Worm (Caenorhabditis elegans) whole organism, L4 larva: ENCODE results near the gene esyt-2.

Experiments used
- F26F4.8 ChIP-seq: fragments of 200-800 bp; sonication (Bioruptor generic); conservative IDR thresholded peaks from 2 replicates; pipeline ENCODE4 v1.3.6; 2022; ENCODE audit warnings: missing genetic modification characterization, missing compliant biosample characterization
- F44E2.7 ChIP-seq: fragments of 200-800 bp; sonication (Bioruptor generic); IDR thresholded peaks from 2 replicates; pipeline ENCODE4 v2.1.2; 2022; ENCODE audit warnings: missing genetic modification characterization, missing compliant biosample characterization
- F49E8.2 ChIP-seq: sonication (generic microtip); optimal IDR thresholded peaks from 2 replicates; lab custom pipeline; 2016; ENCODE audit warnings: missing compliant biosample characterization, mild to moderate bottlenecking, missing genetic modification characterization, borderline replicate concordance
- T20F7.1 ChIP-seq: fragments of 200-800 bp; sonication (Bioruptor generic); optimal IDR thresholded peaks from 2 replicates; lab custom pipeline; 2018; ENCODE audit warnings: mild to moderate bottlenecking, missing genetic modification characterization, missing compliant biosample characterization
- Y105C5A.15 ChIP-seq: fragments of 200-800 bp; sonication (Bioruptor generic); IDR thresholded peaks from 2 replicates; pipeline ENCODE4 v1.3.6; 2022; ENCODE audit warnings: missing genetic modification characterization, missing compliant biosample characterization
- aha-1 ChIP-seq: fragments of 150-350 bp; peaks from one replicate; lab custom pipeline; 2014; ENCODE audit warnings: missing biosample characterization, missing genetic modification characterization
- ama-1 ChIP-seq: fragments of 150-350 bp; optimal IDR thresholded peaks from 2 replicates; lab custom pipeline; 2014; ENCODE audit warnings: inconsistent platforms, mixed read lengths
- arid-1 ChIP-seq: fragments of 200-800 bp; sonication (Bioruptor generic); conservative IDR thresholded peaks from 2 replicates; pipeline ENCODE4 v1.3.6; 2022; ENCODE audit warnings: missing genetic modification reagents, missing genetic modification characterization, missing compliant biosample characterization
- attf-4 ChIP-seq: sonication (generic microtip); optimal IDR thresholded peaks from 3 replicates; lab custom pipeline; 2017; ENCODE audit warnings: missing biosample characterization, missing genetic modification characterization
- ceh-20 ChIP-seq: fragments of 200-800 bp; sonication (Bioruptor generic); IDR thresholded peaks from 2 replicates; pipeline ENCODE4 v1.3.6; 2022; ENCODE audit warnings: missing genetic modification reagents, missing genetic modification characterization, missing compliant biosample characterization
- ceh-82 ChIP-seq: sonication (generic microtip); optimal IDR thresholded peaks from 2 replicates; lab custom pipeline; 2017; ENCODE audit warnings: missing biosample characterization, missing genetic modification characterization
- ces-1 ChIP-seq: fragments of 150-350 bp; sonication (generic microtip); optimal IDR thresholded peaks from 4 replicates; lab custom pipeline; 2014; ENCODE audit warnings: missing biosample characterization, missing genetic modification reagents, missing genetic modification characterization
- daf-16 ChIP-seq, 3 experiments: sonication (generic microtip); optimal IDR thresholded peaks; 2 replicates each; lab custom pipeline; 2016 to 2017; ENCODE audit warnings: missing genetic modification characterization in 3 of 3, missing genetic modification reagents in 3 of 3, mild to moderate bottlenecking in 2 of 3, missing compliant biosample characterization in 2 of 3, missing biosample characterization in 1 of 3, moderate library complexity in 1 of 3
- dmd-6 ChIP-seq: fragments of 200-800 bp; sonication (Bioruptor generic); IDR thresholded peaks from 2 replicates; pipeline ENCODE4 v1.3.6; 2022; ENCODE audit warnings: missing genetic modification reagents, missing genetic modification characterization, missing compliant biosample characterization
- dve-1 ChIP-seq: sonication (generic microtip); optimal IDR thresholded peaks from 2 replicates; lab custom pipeline; 2017; ENCODE audit warnings: antibody characterized with exemption, mild to moderate bottlenecking, missing genetic modification characterization, missing compliant biosample characterization; ENCODE audit not compliant: insufficient read depth
- egl-27 ChIP-seq: sonication (generic microtip); optimal IDR thresholded peaks from 3 replicates; lab custom pipeline; 2017; ENCODE audit warnings: missing biosample characterization, missing genetic modification reagents, missing genetic modification characterization
- egl-43 ChIP-seq: fragments of 200-800 bp; sonication (Bioruptor generic); IDR thresholded peaks from 2 replicates; pipeline ENCODE4 v1.3.6; 2022; ENCODE audit warnings: missing genetic modification reagents, missing genetic modification characterization, missing compliant biosample characterization
- hif-1 ChIP-seq, 2 experiments: sonication (generic microtip); optimal IDR thresholded peaks; 2 replicates each; lab custom pipeline; 2016 to 2017; ENCODE audit warnings: missing compliant biosample characterization in 2 of 2, missing genetic modification characterization in 2 of 2, missing genetic modification reagents in 2 of 2, missing genotype in 2 of 2, mild to moderate bottlenecking in 1 of 2
- lin-29 ChIP-seq: fragments of 200-800 bp; sonication (Bioruptor generic); IDR thresholded peaks from 2 replicates; pipeline ENCODE4 v1.3.6; 2022; ENCODE audit warnings: missing genetic modification reagents, missing genetic modification characterization, missing compliant biosample characterization
- mdl-1 ChIP-seq, 2 experiments: fragments of 150-350 bp in 1 of 2; sonication (generic microtip) in 1 of 2; optimal IDR thresholded peaks; 2 replicates each; lab custom pipeline; 2014 to 2017; ENCODE audit warnings: missing biosample characterization in 2 of 2, missing genetic modification characterization in 2 of 2
- mdt-29 ChIP-seq: fragments of 200-800 bp; sonication (Bioruptor generic); IDR thresholded peaks from 2 replicates; pipeline ENCODE4 v1.3.6; 2022; ENCODE audit warnings: missing genetic modification reagents, missing genetic modification characterization, missing compliant biosample characterization
- mxl-3 ChIP-seq: fragments of 200-800 bp; sonication (Bioruptor generic); optimal IDR thresholded peaks from 2 replicates; lab custom pipeline; 2018; ENCODE audit warnings: mild to moderate bottlenecking, missing genetic modification characterization, missing compliant biosample characterization
- nhr-10 ChIP-seq: fragments of 150-350 bp; optimal IDR thresholded peaks from 2 replicates; lab custom pipeline; 2014; ENCODE audit warnings: missing biosample characterization, missing genetic modification characterization
- nhr-102 ChIP-seq: sonication (generic microtip); optimal IDR thresholded peaks from 2 replicates; lab custom pipeline; 2016; ENCODE audit warnings: mild to moderate bottlenecking, missing genetic modification characterization, moderate library complexity, missing compliant biosample characterization
- nhr-111 ChIP-seq: fragments of 200-800 bp; sonication (Bioruptor generic); optimal IDR thresholded peaks from 2 replicates; lab custom pipeline; 2018; ENCODE audit warnings: mild to moderate bottlenecking, missing genetic modification characterization, missing compliant biosample characterization
- nhr-28 ChIP-seq: fragments of 150-350 bp; optimal IDR thresholded peaks from 2 replicates; lab custom pipeline; 2014; ENCODE audit warnings: missing biosample characterization, missing genetic modification characterization
- nhr-41 ChIP-seq: fragments of 200-800 bp; sonication (Bioruptor generic); IDR thresholded peaks from 2 replicates; pipeline ENCODE4 v1.3.6; 2022; ENCODE audit warnings: missing genetic modification reagents, missing genetic modification characterization, missing compliant biosample characterization
- nhr-42 ChIP-seq: fragments of 200-800 bp; sonication (Bioruptor generic); IDR thresholded peaks from 2 replicates; pipeline ENCODE4 v1.3.6; 2022; ENCODE audit warnings: missing genetic modification characterization, missing compliant biosample characterization
- nhr-48 ChIP-seq: sonication (generic microtip); optimal IDR thresholded peaks from 2 replicates; lab custom pipeline; 2016; ENCODE audit warnings: mild to moderate bottlenecking, missing genetic modification characterization, missing compliant biosample characterization
- nhr-77 ChIP-seq: fragments of 150-350 bp; optimal IDR thresholded peaks from 2 replicates; lab custom pipeline; 2014; ENCODE audit warnings: missing biosample characterization, missing genetic modification characterization
- php-3 ChIP-seq: fragments of 200-800 bp; sonication (Bioruptor generic); IDR thresholded peaks from 2 replicates; pipeline ENCODE4 v1.3.6; 2022; ENCODE audit warnings: missing genetic modification reagents, missing genetic modification characterization, missing compliant biosample characterization
- rbr-2 ChIP-seq: sonication (generic microtip); optimal IDR thresholded peaks from 2 replicates; lab custom pipeline; 2016; ENCODE audit warnings: missing genotype, missing genetic modification characterization, missing compliant biosample characterization
- set-16 ChIP-seq: fragments of 200-800 bp; sonication (Bioruptor generic); IDR thresholded peaks from 2 replicates; pipeline ENCODE4 v1.3.6; 2022; ENCODE audit warnings: missing genetic modification reagents, missing genetic modification characterization, missing compliant biosample characterization
- skn-1 ChIP-seq: fragments of 150-350 bp; optimal IDR thresholded peaks from 2 replicates; lab custom pipeline; 2014; ENCODE audit warnings: missing biosample characterization, missing genetic modification characterization
- snpc-1.2 ChIP-seq: fragments of 200-800 bp; sonication (Bioruptor generic); IDR thresholded peaks from 2 replicates; pipeline ENCODE4 v1.3.6; 2022; ENCODE audit warnings: missing genetic modification reagents, missing genetic modification characterization, missing compliant biosample characterization
- spr-3 ChIP-seq: fragments of 200-800 bp; sonication (Bioruptor generic); optimal IDR thresholded peaks from 2 replicates; lab custom pipeline; 2018; ENCODE audit warnings: mild to moderate bottlenecking, missing genetic modification characterization, missing compliant biosample characterization
- tag-97 ChIP-seq: fragments of 200-800 bp; sonication (Bioruptor generic); IDR thresholded peaks from 2 replicates; pipeline ENCODE4 v1.3.6; 2022; ENCODE audit warnings: missing genetic modification characterization, missing compliant biosample characterization
- tra-1 ChIP-seq: fragments of 200-800 bp; sonication (Bioruptor generic); IDR thresholded peaks from 2 replicates; pipeline ENCODE4 v1.3.6; 2022; ENCODE audit warnings: missing genetic modification reagents, missing genetic modification characterization, missing compliant biosample characterization
- unc-130 ChIP-seq: sonication (generic microtip); optimal IDR thresholded peaks from 2 replicates; lab custom pipeline; 2016; ENCODE audit warnings: missing genetic modification reagents, missing genetic modification characterization, missing compliant biosample characterization
- zag-1 ChIP-seq: fragments of 150-350 bp; optimal IDR thresholded peaks from 2 replicates; lab custom pipeline; 2014; ENCODE audit warnings: missing biosample characterization, missing genetic modification characterization
- ztf-11 ChIP-seq: fragments of 150-350 bp; optimal IDR thresholded peaks from 2 replicates; lab custom pipeline; 2014; ENCODE audit warnings: missing biosample characterization, missing genetic modification characterization

esyt-2 gene

DNA sequence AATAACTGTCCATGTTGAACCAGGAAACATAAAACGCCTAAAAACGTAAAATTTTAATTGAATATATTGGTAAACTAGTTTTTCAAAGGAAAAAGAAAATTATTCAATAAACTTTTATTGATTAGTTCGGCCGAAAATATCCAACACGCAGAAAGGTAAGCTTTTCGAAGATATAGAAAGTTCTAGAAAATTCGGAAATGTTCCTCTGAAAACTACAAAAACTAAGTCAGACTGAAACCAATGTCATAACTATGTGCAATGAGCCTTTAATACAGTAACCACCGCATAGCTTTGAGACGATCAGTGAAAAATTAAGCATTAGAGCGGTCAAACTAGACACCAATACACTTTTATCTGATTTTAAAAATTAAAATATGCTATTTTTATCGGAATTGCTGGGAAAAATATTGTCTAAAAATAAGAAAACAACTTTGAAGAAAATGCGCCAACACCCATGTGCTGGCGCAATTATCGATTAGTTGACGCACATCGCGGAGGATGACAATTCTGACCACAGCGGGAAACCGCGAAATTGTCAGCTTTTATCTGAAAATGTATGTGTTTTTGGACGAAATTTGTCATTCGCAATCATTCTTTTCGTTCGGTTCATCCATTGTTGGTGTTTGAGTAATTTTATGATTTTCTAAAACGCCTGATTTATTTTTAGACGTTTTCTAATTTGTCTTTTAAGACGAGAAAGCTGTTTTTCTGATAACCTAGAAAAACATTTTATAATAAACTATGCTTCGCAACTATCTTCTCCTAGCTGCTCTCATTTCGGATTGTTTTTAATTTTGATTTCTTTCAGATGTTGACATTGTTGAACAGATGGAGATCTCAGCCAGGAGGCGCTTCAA lies 32.2 kb downstream of the esyt-2 start, which contains the start of the genes C23G10.7 and rpn-2 (continued):
- TF ChIP-seq egl-27 (no peak), nhr-28 (tag; lab: Kevin White, UChicago) (peak; percentile 35), T20F7.1 (GFP tag; lab: Kevin White, UChicago) (no peak), mdt-29 (GFP tag; lab: Robert Waterston, UW) (no peak), unc-130 (GFP tag; lab: Kevin White, UChicago) (peak; percentile 49), ztf-11 (tag; lab: Kevin White, UChicago) (no peak), tra-1 (GFP tag; lab: Robert Waterston, UW) (no peak), snpc-1.2 (no peak), aha-1 (tag; lab: Kevin White, UChicago) (no peak), nhr-48 (tag; lab: Kevin White, UChicago) (peak; percentile 1), ceh-82 (tag; lab: Kevin White, UChicago) (no peak), dve-1 (peak; percentile 69), arid-1 (GFP tag; lab: Robert Waterston, UW) (no peak), mxl-3 (GFP tag; lab: Kevin White, UChicago) (no peak), egl-43 (GFP tag; lab: Robert Waterston, UW) (no peak), lin-29 (GFP tag; lab: Robert Waterston, UW) (no peak), F26F4.8 (GFP tag; lab: Robert Waterston, UW) (no peak), attf-4 (tag; lab: Kevin White, UChicago) (no peak), php-3 (GFP tag; lab: Robert Waterston, UW) (no peak), zag-1 (no peak), spr-3 (GFP tag; lab: Kevin White, UChicago) (no peak), ama-1 (no peak), daf-16 (GFP tag; optimal IDR thresholded peaks at IDR 0.05; lab: Kevin White, UChicago) (peak in 1 of 2 experiments; percentile 52), daf-16 (tag; optimal IDR thresholded peaks at IDR 0.05; lab: Kevin White, UChicago) (peak; percentile 65), hif-1 (tag; optimal IDR thresholded peaks at IDR 0.05; lab: Kevin White, UChicago) (peak in 1 of 2 experiments; percentile 28), mdl-1 (tag; optimal IDR thresholded peaks at IDR 0.05; lab: Kevin White, UChicago) (no peak), nhr-111 (GFP tag; lab: Kevin White, UChicago) (no peak), ces-1 (GFP tag; lab: Kevin White, UChicago) (no peak), nhr-102 (tag; lab: Kevin White, UChicago) (peak; percentile 55), nhr-10 (no peak), set-16 (GFP tag; lab: Robert Waterston, UW) (no peak), ceh-20 (GFP tag; lab: Robert Waterston, UW) (no peak), rbr-2 (tag; lab: Kevin White, UChicago) (peak; percentile 65), tag-97 (GFP tag; lab: Robert Waterston, UW) (no peak), F49E8.2 (peak; percentile 71), F44E2.7 (GFP tag; lab: Robert Waterston, UW) (no peak), nhr-41 (GFP tag; lab: Robert Waterston, UW) (no peak), Y105C5A.15 (GFP tag; lab: Robert Waterston, UW) (no peak), dmd-6 (GFP tag; lab: Robert Waterston, UW) (peak; percentile 31; the same call in 1 of the 2 replicates), nhr-42 (no peak), skn-1 (tag; lab: Kevin White, UChicago) (no peak), nhr-77 (no peak)
